Worm (Caenorhabditis elegans) whole organism, mixed stage, embryonic: ENCODE data around the gene phf-33.

ENCODE experiments used
- M03D4.4 ChIP-seq: sonication (generic microtip); optimal IDR thresholded peaks from 2 replicates; lab custom pipeline; 2017; ENCODE audit warnings: mild to moderate bottlenecking, missing genetic modification characterization, missing compliant biosample characterization
- bed-3 ChIP-seq: fragments of 200-800 bp; sonication (Bioruptor generic); optimal IDR thresholded peaks from 3 replicates; lab custom pipeline; 2018; ENCODE audit warnings: mild to moderate bottlenecking, missing genetic modification characterization, moderate library complexity, missing compliant biosample characterization
- ceh-39 ChIP-seq: fragments of 150-350 bp; optimal IDR thresholded peaks from 2 replicates; lab custom pipeline; 2014; ENCODE audit warnings: missing biosample characterization, missing genetic modification characterization
- ceh-43 ChIP-seq: fragments of 200-800 bp; sonication (Bioruptor generic); optimal IDR thresholded peaks from 2 replicates; lab custom pipeline; 2018; ENCODE audit warnings: mild to moderate bottlenecking, missing genetic modification characterization, moderate library complexity, missing compliant biosample characterization
- ceh-83 ChIP-seq: fragments of 200-800 bp; sonication (Bioruptor generic); optimal IDR thresholded peaks from 2 replicates; lab custom pipeline; 2018; ENCODE audit warnings: mild to moderate bottlenecking, missing genetic modification characterization, missing compliant biosample characterization
- ces-1 ChIP-seq: fragments of 150-350 bp; optimal IDR thresholded peaks from 2 replicates; lab custom pipeline; 2014; ENCODE audit warnings: missing biosample characterization, missing genetic modification reagents, missing genetic modification characterization
- cnd-1 ChIP-seq: fragments of 200-800 bp; sonication (Bioruptor generic); optimal IDR thresholded peaks from 2 replicates; lab custom pipeline; 2018; ENCODE audit warnings: mild to moderate bottlenecking, missing genetic modification characterization, missing compliant biosample characterization
- drap-1 ChIP-seq: fragments of 200-800 bp; sonication (Bioruptor generic); optimal IDR thresholded peaks from 3 replicates; lab custom pipeline; 2018; ENCODE audit warnings: mild to moderate bottlenecking, missing genetic modification characterization, missing compliant biosample characterization
- elt-1 ChIP-seq: sonication (generic microtip); optimal IDR thresholded peaks from 2 replicates; lab custom pipeline; 2017; ENCODE audit warnings: missing genetic modification characterization, mild to moderate bottlenecking, missing compliant biosample characterization, antibody characterized with exemption, moderate library complexity, borderline replicate concordance; ENCODE audit not compliant: insufficient read depth
- elt-3 ChIP-seq: fragments of 150-350 bp; optimal IDR thresholded peaks from 2 replicates; lab custom pipeline; 2014; ENCODE audit warnings: missing biosample characterization, missing genetic modification characterization
- flh-1 ChIP-seq: fragments of 200-800 bp; sonication (Bioruptor generic); optimal IDR thresholded peaks from 2 replicates; lab custom pipeline; 2018; ENCODE audit warnings: mild to moderate bottlenecking, missing genetic modification characterization, moderate library complexity, missing compliant biosample characterization
- ham-2 ChIP-seq: fragments of 200-800 bp; sonication (Bioruptor generic); optimal IDR thresholded peaks from 2 replicates; lab custom pipeline; 2018; ENCODE audit warnings: mild to moderate bottlenecking, missing genetic modification characterization, missing compliant biosample characterization
- hlh-1 ChIP-seq: fragments of 150-350 bp; optimal IDR thresholded peaks from 2 replicates; lab custom pipeline; 2014; ENCODE audit warnings: missing biosample characterization, missing genetic modification reagents, missing genetic modification characterization
- lin-13 ChIP-seq: fragments of 150-350 bp; optimal IDR thresholded peaks from 2 replicates; lab custom pipeline; 2014; ENCODE audit warnings: missing biosample characterization, missing genetic modification characterization
- lsy-2 ChIP-seq: fragments of 150-350 bp; optimal IDR thresholded peaks from 2 replicates; lab custom pipeline; 2014; ENCODE audit warnings: missing biosample characterization, missing genetic modification characterization
- mab-5 ChIP-seq: fragments of 150-350 bp; optimal IDR thresholded peaks from 2 replicates; lab custom pipeline; 2014; ENCODE audit warnings: missing biosample characterization, missing genetic modification characterization
- mep-1 ChIP-seq: fragments of 150-350 bp; optimal IDR thresholded peaks from 2 replicates; lab custom pipeline; 2017; ENCODE audit warnings: missing biosample characterization, missing genetic modification reagents, missing genetic modification characterization, inconsistent platforms
- nhr-12 ChIP-seq: fragments of 150-350 bp; optimal IDR thresholded peaks from 2 replicates; lab custom pipeline; 2014; ENCODE audit warnings: missing biosample characterization, missing genetic modification characterization
- nhr-2 ChIP-seq: fragments of 150-350 bp; optimal IDR thresholded peaks from 2 replicates; lab custom pipeline; 2014; ENCODE audit warnings: missing biosample characterization, missing genetic modification characterization
- nhr-237 ChIP-seq: fragments of 150-350 bp; optimal IDR thresholded peaks from 2 replicates; lab custom pipeline; 2014; ENCODE audit warnings: missing biosample characterization, missing genetic modification characterization
- nhr-28 ChIP-seq: fragments of 150-350 bp; optimal IDR thresholded peaks from 2 replicates; lab custom pipeline; 2014; ENCODE audit warnings: missing biosample characterization, missing genetic modification characterization
- nhr-76 ChIP-seq: sonication (generic microtip); optimal IDR thresholded peaks from 2 replicates; lab custom pipeline; 2017; ENCODE audit warnings: missing biosample characterization, missing genetic modification characterization
- pha-4 ChIP-seq: fragments of 150-350 bp; optimal IDR thresholded peaks from 2 replicates; lab custom pipeline; 2018; ENCODE audit warnings: missing biosample characterization, missing genetic modification reagents, missing genetic modification characterization
- sem-2 ChIP-seq: fragments of 200-800 bp; sonication (Bioruptor generic); optimal IDR thresholded peaks from 2 replicates; lab custom pipeline; 2018; ENCODE audit warnings: mild to moderate bottlenecking, missing genetic modification characterization, missing compliant biosample characterization
- snpc-4 ChIP-seq: fragments of 150-350 bp; optimal IDR thresholded peaks from 2 replicates; lab custom pipeline; 2014; ENCODE audit warnings: missing biosample characterization, missing genetic modification characterization
- sptf-1 ChIP-seq: sonication (generic microtip); optimal IDR thresholded peaks from 2 replicates; lab custom pipeline; 2017; ENCODE audit warnings: mild to moderate bottlenecking, missing genetic modification characterization, moderate library complexity, missing compliant biosample characterization
- tbx-8 ChIP-seq: fragments of 200-800 bp; sonication (Bioruptor generic); optimal IDR thresholded peaks from 2 replicates; lab custom pipeline; 2018; ENCODE audit warnings: mild to moderate bottlenecking, missing genetic modification characterization, moderate library complexity, missing compliant biosample characterization
- unc-120 ChIP-seq: sonication (generic microtip); optimal IDR thresholded peaks from 2 replicates; lab custom pipeline; 2017; ENCODE audit warnings: missing genetic modification characterization, missing compliant biosample characterization; ENCODE audit not compliant: poor library complexity, severe bottlenecking
- unc-39 ChIP-seq: fragments of 150-350 bp; optimal IDR thresholded peaks from 2 replicates; lab custom pipeline; 2014; ENCODE audit warnings: missing biosample characterization, missing genetic modification characterization
- unc-62 ChIP-seq: fragments of 150-350 bp; optimal IDR thresholded peaks from 2 replicates; lab custom pipeline; 2014; ENCODE audit warnings: missing biosample characterization, missing genetic modification reagents, missing genetic modification characterization

The phf-33 gene

DNA sequence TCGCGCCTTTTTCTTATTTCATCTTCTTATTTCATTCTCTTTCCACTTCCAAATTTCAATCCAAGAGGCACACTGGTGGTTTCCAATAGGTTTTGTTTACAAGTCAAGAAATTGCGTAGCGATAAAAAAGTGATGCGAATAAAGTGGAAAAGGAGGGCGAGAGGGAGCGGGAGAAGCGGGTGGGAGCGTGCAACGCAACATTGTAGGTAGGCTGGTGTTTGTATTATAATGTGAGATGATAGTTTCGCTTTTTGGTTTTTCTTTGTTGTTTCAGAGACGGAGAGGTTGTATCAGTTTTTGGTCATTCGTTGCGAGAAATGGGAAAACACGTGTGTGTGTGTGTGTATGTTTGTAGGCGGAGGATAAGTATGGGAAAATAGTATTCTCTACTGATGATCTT lies 28.6 kb downstream of the phf-33 start:
- TF ChIP-seq snpc-4 (tag; lab: Kevin White, UChicago) (no peak), cnd-1 (tag; lab: Kevin White, UChicago) (no peak), bed-3 (GFP tag; lab: Kevin White, UChicago) (no peak), M03D4.4 (no peak), unc-120 (tag; lab: Kevin White, UChicago) (no peak), drap-1 (GFP tag; lab: Kevin White, UChicago) (no peak)

DNA sequence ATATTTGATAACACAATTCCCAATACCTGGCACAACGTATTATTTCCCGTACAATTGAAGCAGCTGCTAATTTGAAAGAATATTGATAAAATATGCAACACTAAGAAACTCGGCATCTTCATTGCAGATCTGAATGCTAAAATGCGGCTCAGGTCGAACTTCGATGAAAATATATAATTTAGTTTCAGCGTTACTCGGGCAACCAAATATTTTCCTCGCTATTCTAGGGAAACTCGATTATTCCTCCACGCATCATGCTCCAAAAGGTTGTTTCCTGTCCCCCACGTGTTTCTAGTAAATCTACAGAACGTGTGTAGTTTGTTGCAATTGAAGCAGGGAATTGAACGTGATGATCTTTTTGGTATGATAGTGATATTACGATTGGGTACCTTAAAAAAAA lies 29.7 kb downstream of the phf-33 start:
- TF ChIP-seq drap-1 (GFP tag; lab: Kevin White, UChicago) (no peak), unc-120 (tag; lab: Kevin White, UChicago) (no peak), elt-3 (tag; lab: Kevin White, UChicago) (no peak)
- TF ChIP-seq, all 35 proteins: peak for 0

DNA sequence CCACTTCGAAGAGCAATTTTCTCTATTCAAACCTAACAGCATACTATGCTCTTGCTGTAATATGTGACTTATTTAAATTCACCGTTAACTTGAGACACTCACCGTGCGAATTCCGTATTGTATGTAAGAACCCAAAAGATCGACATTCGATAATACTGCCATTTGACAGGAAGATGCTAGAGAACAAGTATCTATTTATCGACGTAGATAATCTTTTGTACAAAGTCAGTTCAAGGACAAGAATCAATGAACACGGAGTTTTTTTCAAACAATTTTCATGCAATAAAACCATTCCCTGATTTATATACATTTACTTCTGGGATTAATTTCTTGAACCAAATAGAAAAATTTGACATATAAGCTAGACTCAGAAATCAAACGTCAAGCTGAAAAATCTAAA lies 30.5 kb downstream of the phf-33 start, which contains the start of gene K08H2.7:
K08H2.7 (minus strand) TSS at position 173 of the 400 bp plus-strand sequence.
- peak; percentile 38 for TF ChIP-seq elt-1 (tag; lab: Kevin White, UChicago)
- TF ChIP-seq mab-5: no peak

DNA sequence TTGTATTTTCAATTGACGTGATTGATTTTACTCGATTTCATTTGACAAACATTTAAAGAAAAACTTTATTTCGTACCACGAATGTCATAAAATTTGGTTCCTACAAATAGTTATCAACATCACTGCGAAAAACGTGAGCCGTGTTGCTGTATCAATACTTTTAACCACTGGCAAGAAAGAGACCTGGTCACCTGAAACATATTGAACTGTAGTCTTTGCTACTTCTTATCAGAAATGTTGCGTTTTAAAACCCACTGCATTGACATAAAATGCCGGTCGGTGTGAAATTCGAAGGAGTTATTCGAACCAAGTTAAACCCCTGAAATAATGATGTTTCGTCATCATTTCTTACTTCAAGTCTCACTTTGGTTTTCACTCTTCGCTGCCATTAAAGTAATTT lies 31.2 kb downstream of the phf-33 start:
- TF ChIP-seq pha-4 (tag; lab: Kevin White, UChicago) (no peak), flh-1 (GFP tag; lab: Kevin White, UChicago) (no peak), cnd-1 (tag; lab: Kevin White, UChicago) (no peak), sem-2 (GFP tag; lab: Kevin White, UChicago) (no peak), sptf-1 (tag; lab: Kevin White, UChicago) (no peak), lin-13 (no peak), nhr-28 (tag; lab: Kevin White, UChicago) (no peak), snpc-4 (tag; lab: Kevin White, UChicago) (no peak), mep-1 (tag; lab: Kevin White, UChicago) (no peak), drap-1 (GFP tag; lab: Kevin White, UChicago) (no peak), nhr-237 (tag; lab: Kevin White, UChicago) (no peak)

DNA sequence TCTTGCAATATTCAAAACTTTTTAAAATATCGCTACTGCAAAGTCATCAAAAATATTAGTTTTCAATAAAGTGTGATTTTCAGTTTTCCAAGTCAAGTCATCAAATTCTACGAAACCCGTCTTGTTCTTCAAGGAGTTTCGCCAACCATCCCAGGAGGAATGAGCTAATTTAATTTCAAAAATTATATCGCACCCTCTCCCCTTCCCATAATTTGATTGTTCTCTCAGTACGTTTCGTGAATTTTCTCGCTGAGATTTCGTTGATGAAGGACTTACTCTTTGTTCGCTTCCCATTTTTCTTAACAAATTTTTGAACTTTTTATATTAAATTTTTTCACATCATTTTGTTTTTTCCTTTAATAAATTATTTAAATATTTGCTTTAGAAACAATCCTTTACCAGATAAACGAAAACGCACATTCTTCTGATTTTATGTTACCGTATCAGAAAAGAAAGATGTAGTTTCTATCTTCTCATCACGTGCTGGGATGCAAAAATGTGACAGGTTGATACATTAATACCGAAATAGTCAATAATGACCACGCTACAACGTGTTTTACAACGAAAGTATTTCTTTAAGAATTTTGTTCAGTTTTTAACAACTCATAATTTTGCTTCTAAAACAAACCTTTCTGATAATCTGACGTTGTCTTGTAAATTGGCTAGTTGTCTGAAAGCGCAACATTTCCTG lies 32.0 kb downstream of the phf-33 start:
- TF ChIP-seq lin-13 (no peak), cnd-1 (tag; lab: Kevin White, UChicago) (no peak), ces-1 (GFP tag; lab: Kevin White, UChicago) (peak; percentile 99), nhr-237 (tag; lab: Kevin White, UChicago) (no peak)

DNA sequence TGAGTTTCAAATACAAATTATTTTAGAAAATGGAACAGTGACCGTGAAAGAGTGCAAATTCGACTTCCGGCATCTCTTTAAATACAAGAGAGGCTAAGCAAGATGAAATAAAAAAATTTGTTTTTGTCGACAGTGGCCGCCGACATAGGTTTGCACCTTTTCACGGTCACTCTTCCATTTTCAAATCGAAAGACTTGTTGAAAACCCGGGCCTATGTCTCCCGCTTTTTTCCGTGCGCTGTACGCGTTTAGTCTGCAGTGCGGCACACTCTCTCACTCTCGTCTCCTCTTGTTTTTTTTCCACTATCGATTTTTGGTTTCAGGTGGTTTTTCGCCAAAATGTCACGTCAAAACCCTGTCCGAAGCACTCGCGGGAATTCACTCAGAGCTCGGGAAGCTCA lies 33.7 kb downstream of the phf-33 start, which contains the start of gene hpl-1:
hpl-1 (plus strand) TSS at position 301 of the 400 bp plus-strand sequence.
- TF ChIP-seq ham-2 (no peak), lin-13 (no peak), elt-3 (tag; lab: Kevin White, UChicago) (no peak), nhr-237 (tag; lab: Kevin White, UChicago) (no peak), lsy-2 (tag; lab: Kevin White, UChicago) (no peak), hlh-1 (no peak), unc-39 (no peak), drap-1 (GFP tag; lab: Kevin White, UChicago) (no peak), mab-5 (no peak)

DNA sequence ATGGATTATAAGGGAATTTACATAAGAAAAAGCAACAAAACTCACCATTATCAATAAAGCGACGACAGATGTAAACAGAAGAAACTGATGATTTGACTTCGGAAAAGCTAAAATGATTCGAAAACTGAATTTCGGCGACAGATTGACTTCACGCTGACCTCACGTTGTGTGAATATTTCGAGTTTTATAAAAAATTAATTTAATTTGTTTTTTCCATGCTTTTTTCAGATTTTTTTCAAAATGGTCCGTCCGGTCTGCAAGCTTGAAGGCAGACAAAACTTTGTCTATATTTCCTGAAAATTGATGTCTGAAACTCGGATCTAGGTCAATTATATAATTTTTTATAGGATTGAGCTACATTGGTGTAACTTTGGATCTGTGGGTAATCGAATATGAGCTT lies 36.5 kb downstream of the phf-33 start, which contains the start of gene K08H2.5:
K08H2.5 (minus strand) TSS at position 101 of the 400 bp plus-strand sequence.
- no peak for TF ChIP-seq nhr-76 (tag; lab: Kevin White, UChicago)
- TF ChIP-seq unc-62 (GFP tag; lab: Kevin White, UChicago): no peak

DNA sequence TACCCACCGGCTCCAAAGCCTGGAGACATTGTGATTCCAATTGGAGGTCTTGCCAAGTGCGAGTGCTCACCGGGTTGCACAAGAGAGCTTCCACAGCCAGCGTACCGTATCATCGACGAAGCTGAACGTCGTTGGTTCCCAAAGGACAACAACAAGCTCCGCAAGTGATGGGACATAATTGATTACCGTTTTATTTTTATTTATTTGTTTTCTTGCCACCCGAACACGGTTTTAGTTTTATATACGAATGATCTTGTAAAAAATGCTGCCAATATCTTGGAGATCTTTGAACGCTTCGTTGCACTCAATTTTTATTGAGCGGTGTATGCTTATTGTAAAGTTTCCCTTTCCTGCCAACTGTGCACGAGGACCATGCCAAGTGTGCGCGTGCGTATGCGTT lies 40.6 kb downstream of the phf-33 start, which contains the start of gene K08H2.4:
K08H2.4 (plus strand) TSS at position 301 of the 400 bp plus-strand sequence.
- TF ChIP-seq nhr-237 (tag; lab: Kevin White, UChicago): no peak
- TF ChIP-seq nhr-76 (tag; lab: Kevin White, UChicago): no peak
- TF ChIP-seq ceh-43 (GFP tag; lab: Kevin White, UChicago): no peak
- no peak for TF ChIP-seq tbx-8 (GFP tag; lab: Kevin White, UChicago)
- TF ChIP-seq hlh-1: peak; percentile 33
- no peak for TF ChIP-seq nhr-2
- TF ChIP-seq nhr-12 (tag; lab: Kevin White, UChicago): no peak
- TF ChIP-seq ham-2: no peak
- no peak for TF ChIP-seq sem-2 (GFP tag; lab: Kevin White, UChicago)
- no peak for TF ChIP-seq bed-3 (GFP tag; lab: Kevin White, UChicago)
- TF ChIP-seq ceh-83 (GFP tag; lab: Kevin White, UChicago): no peak
- peak; percentile 21 for TF ChIP-seq ceh-39 (tag; lab: Kevin White, UChicago)
- TF ChIP-seq pha-4 (tag; lab: Kevin White, UChicago): no peak
- no peak for TF ChIP-seq unc-120 (tag; lab: Kevin White, UChicago)
